Worm (Caenorhabditis elegans) whole organism, young adult: ENCODE results near the gene spp-26.

ENCODE experiments used
- ama-1 ChIP-seq, 3 experiments: fragments of 150-350 bp in 1 of 3; sonication (generic microtip) in 2 of 3; optimal IDR thresholded peaks; 2 replicates each; lab custom pipeline; 2014 to 2018; ENCODE audit warnings: missing biosample characterization in 2 of 3, missing genetic modification characterization in 2 of 3, missing genetic modification reagents in 2 of 3
- aptf-2 ChIP-seq: fragments of 200-800 bp; sonication (Bioruptor generic); conservative IDR thresholded peaks from 2 replicates; pipeline ENCODE4 v1.3.6; 2022; ENCODE audit warnings: missing genetic modification reagents, missing genetic modification characterization, missing compliant biosample characterization
- bed-2 ChIP-seq: fragments of 200-800 bp; sonication (Bioruptor generic); IDR thresholded peaks from 2 replicates; pipeline ENCODE4 v1.3.6; 2022; ENCODE audit warnings: missing genetic modification reagents, missing genetic modification characterization, missing compliant biosample characterization
- him-1 ChIP-seq: sonication (generic microtip); optimal IDR thresholded peaks from 2 replicates; lab custom pipeline; 2016; ENCODE audit warnings: missing genotype, missing genetic modification reagents, missing genetic modification characterization, missing compliant biosample characterization
- unc-62 ChIP-seq: fragments of 150-350 bp; optimal IDR thresholded peaks from 2 replicates; lab custom pipeline; 2014; ENCODE audit warnings: missing biosample characterization, missing genetic modification reagents, missing genetic modification characterization

DNA sequence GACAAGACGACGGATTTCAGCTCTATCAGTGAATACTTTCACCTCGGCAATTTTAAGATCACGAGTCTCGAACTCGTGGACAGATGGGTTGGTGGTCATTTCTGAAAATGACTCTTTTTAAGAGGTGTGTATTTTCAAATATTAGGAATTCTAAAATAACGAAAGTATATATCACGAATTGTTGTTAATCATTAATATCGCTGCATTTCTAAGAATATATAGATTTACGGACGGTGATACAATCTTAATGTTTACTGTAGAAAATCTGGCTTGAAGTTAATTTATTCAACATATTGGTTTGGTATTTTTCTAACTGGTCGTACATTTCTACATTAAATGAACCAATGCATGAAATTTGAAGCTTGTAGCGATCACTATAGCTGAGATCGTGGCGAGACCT, 46.3 kb upstream of the spp-26 start, which contains the start of gene ZK1055.7:
- TF ChIP-seq ama-1 (optimal IDR thresholded peaks at IDR 0.05; lab: Kevin White, UChicago) (no peak), ama-1 (GFP tag; optimal IDR thresholded peaks at IDR 0.05; lab: Kevin White, UChicago) (no peak), unc-62 (GFP tag; lab: Kevin White, UChicago) (no peak), aptf-2 (GFP tag; lab: Robert Waterston, UW) (no peak), him-1 (tag; lab: Kevin White, UChicago) (no peak), bed-2 (GFP tag; lab: Robert Waterston, UW) (no peak)
